Fruit fly (Drosophila melanogaster): ENCODE results near the gene wnd.
A peak's percentile ranks its signal among the peaks of the same experiment; 100 is the strongest.

wnd gene

DNA sequence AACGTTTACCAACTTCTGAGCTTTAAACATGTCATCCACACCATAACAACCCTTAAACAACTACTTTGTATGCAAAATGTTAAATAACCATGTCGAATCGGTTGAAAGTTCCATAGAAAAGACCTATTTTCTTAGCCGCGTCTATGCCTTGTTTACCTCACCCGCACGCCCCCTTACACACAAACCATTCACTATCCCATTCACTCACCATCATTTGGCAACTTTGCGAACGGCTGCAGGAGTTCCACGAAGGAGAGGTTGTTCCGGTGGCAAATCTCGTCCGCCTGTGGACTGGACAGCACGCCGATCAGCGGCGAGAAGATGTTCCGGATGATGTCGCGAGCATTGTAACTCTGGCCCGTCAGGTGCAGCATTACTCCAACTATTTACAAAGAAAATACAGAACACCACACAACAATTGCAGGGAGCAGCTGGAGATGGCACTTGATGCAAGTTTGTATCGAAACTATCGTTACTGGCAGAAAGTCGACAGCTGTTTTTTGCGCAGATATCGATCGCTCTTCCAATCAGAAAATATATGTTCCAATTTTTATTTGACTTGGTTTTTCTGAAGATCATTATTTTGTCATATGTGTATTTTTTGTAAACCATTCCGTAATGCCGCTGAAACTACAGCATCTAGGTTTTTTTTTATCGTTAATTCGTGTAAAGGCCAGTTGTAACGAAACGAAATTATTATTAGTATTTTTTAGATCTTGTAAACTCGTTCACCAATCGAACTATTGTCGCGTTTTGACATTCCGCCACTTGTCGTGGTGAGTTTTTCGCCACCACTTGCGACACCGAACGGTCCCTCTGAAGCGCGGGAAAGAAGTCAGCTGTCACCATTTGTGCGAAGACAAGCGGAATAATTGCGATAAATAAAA, 17.3 kb downstream of the wnd start, which contains the start of gene asf1 (continued):
- TF ChIP-seq lola (GFP tag; optimal IDR thresholded peaks at IDR 0.05) (no peak), CG17361 (GFP tag; IDR thresholded peaks at IDR 0.05) (no peak; the same call in 1 of the 3 replicates), CG14014 (GFP tag; IDR thresholded peaks at IDR 0.05) (no peak), jing (GFP tag; optimal IDR thresholded peaks at IDR 0.05) (no peak), Camta (GFP tag; optimal IDR thresholded peaks at IDR 0.05) (no peak), ash1 (GFP tag; optimal IDR thresholded peaks at IDR 0.05) (no peak), CG7963 (GFP tag; IDR thresholded peaks at IDR 0.05; ENCODE audit: partially characterized antibody) (no peak; the same call in 2 of the 3 replicates), lilli (GFP tag; optimal IDR thresholded peaks at IDR 0.05) (peak; percentile 37), cas (GFP tag; IDR thresholded peaks at IDR 0.05) (no peak), Bdp1 (GFP tag; optimal IDR thresholded peaks at IDR 0.05) (no peak), Usf (GFP tag; optimal IDR thresholded peaks at IDR 0.05) (no peak), CG8089 (GFP tag; optimal IDR thresholded peaks at IDR 0.05) (peak; percentile 9), bsh (GFP tag; optimal IDR thresholded peaks at IDR 0.05) (no peak), Ssrp (tag; optimal IDR thresholded peaks at IDR 0.05) (no peak), CG43689 (GFP tag; IDR thresholded peaks at IDR 0.05) (no peak), ci (GFP tag; IDR thresholded peaks at IDR 0.05) (no peak), Ets65A (GFP tag) (no peak), BEAF-32 (GFP tag; optimal IDR thresholded peaks at IDR 0.05) (peak; percentile 88), Optix (GFP tag; IDR thresholded peaks at IDR 0.05) (no peak), CG17385 (GFP tag; optimal IDR thresholded peaks at IDR 0.05) (no peak), odd (GFP tag; optimal IDR thresholded peaks at IDR 0.05) (no peak), CG18764 (GFP tag; optimal IDR thresholded peaks at IDR 0.05) (no peak), CG3407 (GFP tag; optimal IDR thresholded peaks at IDR 0.05) (no peak), CG1647 (GFP tag; optimal IDR thresholded peaks at IDR 0.05) (no peak), tio (GFP tag; optimal IDR thresholded peaks at IDR 0.05) (no peak), CG10565 (GFP tag; optimal IDR thresholded peaks at IDR 0.05) (no peak), Hsf (GFP tag; optimal IDR thresholded peaks at IDR 0.05) (peak; percentile 39), CG33557 (GFP tag; optimal IDR thresholded peaks at IDR 0.05) (no peak), p53 (GFP tag; optimal IDR thresholded peaks at IDR 0.05) (no peak), pnt (GFP tag; optimal IDR thresholded peaks at IDR 0.05) (no peak), CG3163 (GFP tag; optimal IDR thresholded peaks at IDR 0.05) (no peak), inv (GFP tag; IDR thresholded peaks at IDR 0.05; ENCODE audit: partially characterized antibody) (peak; percentile 71), Sox102F (GFP tag; optimal IDR thresholded peaks at IDR 0.05) (no peak), hbn (GFP tag; IDR thresholded peaks at IDR 0.05; ENCODE audit: partially characterized antibody) (peak; percentile 68), fru (optimal IDR thresholded peaks at IDR 0.05) (no peak), ham (GFP tag; IDR thresholded peaks at IDR 0.05) (no peak), twi (tag; optimal IDR thresholded peaks at IDR 0.05) (no peak), hkb (optimal IDR thresholded peaks at IDR 0.05) (no peak), hkb (GFP tag; IDR thresholded peaks at IDR 0.05) (0 out of 2 replicates have a peak, but pooled peaks have one; percentile 25), ttk (GFP tag; IDR thresholded peaks at IDR 0.05) (no peak), so (GFP tag; IDR thresholded peaks at IDR 0.05) (no peak), CG7839 (tag; optimal IDR thresholded peaks at IDR 0.05) (no peak), dmrt99B (tag; optimal IDR thresholded peaks at IDR 0.05) (no peak), Hmr (GFP tag; optimal IDR thresholded peaks at IDR 0.05) (peak; percentile 51), gsb (GFP tag; IDR thresholded peaks at IDR 0.05) (no peak), Six4 (GFP tag; optimal IDR thresholded peaks at IDR 0.05) (no peak), trh (GFP tag; optimal IDR thresholded peaks at IDR 0.05) (no peak), ap (GFP tag; IDR thresholded peaks at IDR 0.05) (no peak), slp2 (GFP tag; optimal IDR thresholded peaks at IDR 0.05) (no peak), ftz-f1 (GFP tag; optimal IDR thresholded peaks at IDR 0.05) (no peak)

Data from whole organism, embryonic.